Worm (Caenorhabditis elegans) whole organism, L4 larva: ENCODE results near the gene cyp-35A2.

Experiments
- F10B5.3 ChIP-seq: sonication (generic microtip); optimal IDR thresholded peaks from 2 replicates; lab custom pipeline; 2016; ENCODE audit warnings: mild to moderate bottlenecking, missing genetic modification characterization, missing compliant biosample characterization
- F37D6.2 ChIP-seq: sonication (generic microtip); optimal IDR thresholded peaks from 2 replicates; lab custom pipeline; 2016; ENCODE audit warnings: mild to moderate bottlenecking, missing genetic modification characterization, missing compliant biosample characterization
- F44E2.7 ChIP-seq: fragments of 200-800 bp; sonication (Bioruptor generic); IDR thresholded peaks from 2 replicates; pipeline ENCODE4 v2.1.2; 2022; ENCODE audit warnings: missing genetic modification characterization, missing compliant biosample characterization
- F49E8.2 ChIP-seq: sonication (generic microtip); optimal IDR thresholded peaks from 2 replicates; lab custom pipeline; 2016; ENCODE audit warnings: missing compliant biosample characterization, mild to moderate bottlenecking, missing genetic modification characterization, borderline replicate concordance
- T20F7.1 ChIP-seq: fragments of 200-800 bp; sonication (Bioruptor generic); optimal IDR thresholded peaks from 2 replicates; lab custom pipeline; 2018; ENCODE audit warnings: mild to moderate bottlenecking, missing genetic modification characterization, missing compliant biosample characterization
- Y105C5A.15 ChIP-seq: fragments of 200-800 bp; sonication (Bioruptor generic); IDR thresholded peaks from 2 replicates; pipeline ENCODE4 v1.3.6; 2022; ENCODE audit warnings: missing genetic modification characterization, missing compliant biosample characterization
- Y75B8A.6 ChIP-seq: fragments of 200-800 bp; sonication (Bioruptor generic); IDR thresholded peaks from 2 replicates; pipeline ENCODE4 v1.3.6; 2022; ENCODE audit warnings: missing genetic modification reagents, missing genetic modification characterization, missing compliant biosample characterization
- attf-4 ChIP-seq: sonication (generic microtip); optimal IDR thresholded peaks from 3 replicates; lab custom pipeline; 2017; ENCODE audit warnings: missing biosample characterization, missing genetic modification characterization
- ceh-44 ChIP-seq: fragments of 200-800 bp; sonication (Bioruptor generic); IDR thresholded peaks from 2 replicates; pipeline ENCODE4 v1.3.6; 2022; ENCODE audit warnings: missing genetic modification reagents, missing genetic modification characterization, missing compliant biosample characterization
- ceh-62 ChIP-seq: sonication (generic microtip); optimal IDR thresholded peaks from 2 replicates; lab custom pipeline; 2017; ENCODE audit warnings: missing biosample characterization, missing genetic modification characterization
- daf-16 ChIP-seq, 3 experiments: sonication (generic microtip); optimal IDR thresholded peaks; 2 replicates each; lab custom pipeline; 2016 to 2017; ENCODE audit warnings: missing genetic modification characterization in 3 of 3, missing genetic modification reagents in 3 of 3, mild to moderate bottlenecking in 2 of 3, missing compliant biosample characterization in 2 of 3, missing biosample characterization in 1 of 3, moderate library complexity in 1 of 3
- daf-8 ChIP-seq: fragments of 200-800 bp; sonication (Bioruptor generic); IDR thresholded peaks from 2 replicates; pipeline ENCODE4 v1.3.6; 2022; ENCODE audit warnings: missing genetic modification characterization, missing compliant biosample characterization
- dmd-6 ChIP-seq: fragments of 200-800 bp; sonication (Bioruptor generic); IDR thresholded peaks from 2 replicates; pipeline ENCODE4 v1.3.6; 2022; ENCODE audit warnings: missing genetic modification reagents, missing genetic modification characterization, missing compliant biosample characterization
- dve-1 ChIP-seq: sonication (generic microtip); optimal IDR thresholded peaks from 2 replicates; lab custom pipeline; 2017; ENCODE audit warnings: antibody characterized with exemption, mild to moderate bottlenecking, missing genetic modification characterization, missing compliant biosample characterization; ENCODE audit not compliant: insufficient read depth
- egl-27 ChIP-seq: sonication (generic microtip); optimal IDR thresholded peaks from 3 replicates; lab custom pipeline; 2017; ENCODE audit warnings: missing biosample characterization, missing genetic modification reagents, missing genetic modification characterization
- egl-43 ChIP-seq: fragments of 200-800 bp; sonication (Bioruptor generic); IDR thresholded peaks from 2 replicates; pipeline ENCODE4 v1.3.6; 2022; ENCODE audit warnings: missing genetic modification reagents, missing genetic modification characterization, missing compliant biosample characterization
- hlh-11 ChIP-seq: fragments of 200-800 bp; sonication (Bioruptor generic); optimal IDR thresholded peaks from 2 replicates; lab custom pipeline; 2018; ENCODE audit warnings: mild to moderate bottlenecking, missing genetic modification characterization, missing compliant biosample characterization
- lim-7 ChIP-seq: fragments of 200-800 bp; sonication (Bioruptor generic); IDR thresholded peaks from 2 replicates; pipeline ENCODE4 v1.3.6; 2022; ENCODE audit warnings: missing genetic modification characterization, missing compliant biosample characterization
- lin-1 ChIP-seq: fragments of 200-800 bp; sonication (Bioruptor generic); IDR thresholded peaks from 2 replicates; pipeline ENCODE4 v1.3.6; 2022; ENCODE audit warnings: missing genetic modification reagents, missing genetic modification characterization, missing compliant biosample characterization
- lin-13 ChIP-seq: fragments of 150-350 bp; optimal IDR thresholded peaks from 2 replicates; lab custom pipeline; 2014; ENCODE audit warnings: missing biosample characterization, missing genetic modification reagents, missing genetic modification characterization
- lir-3 ChIP-seq: sonication (generic microtip); optimal IDR thresholded peaks from 2 replicates; lab custom pipeline; 2016; ENCODE audit warnings: mild to moderate bottlenecking, missing genetic modification characterization, missing compliant biosample characterization
- lsy-2 ChIP-seq, 2 experiments: fragments of 150-350 bp in 1 of 2; sonication (generic microtip) in 1 of 2; optimal IDR thresholded peaks; 2 replicates each; lab custom pipeline; 2014 to 2017; ENCODE audit warnings: missing biosample characterization in 2 of 2, missing genetic modification characterization in 2 of 2
- mdl-1 ChIP-seq, 2 experiments: fragments of 150-350 bp in 1 of 2; sonication (generic microtip) in 1 of 2; optimal IDR thresholded peaks; 2 replicates each; lab custom pipeline; 2014 to 2017; ENCODE audit warnings: missing biosample characterization in 2 of 2, missing genetic modification characterization in 2 of 2
- mep-1 ChIP-seq: fragments of 150-350 bp; sonication (generic microtip); optimal IDR thresholded peaks from 3 replicates; lab custom pipeline; 2014; ENCODE audit warnings: missing biosample characterization, missing genetic modification characterization
- mxl-3 ChIP-seq: fragments of 200-800 bp; sonication (Bioruptor generic); optimal IDR thresholded peaks from 2 replicates; lab custom pipeline; 2018; ENCODE audit warnings: mild to moderate bottlenecking, missing genetic modification characterization, missing compliant biosample characterization
- nhr-10 ChIP-seq: fragments of 150-350 bp; optimal IDR thresholded peaks from 2 replicates; lab custom pipeline; 2014; ENCODE audit warnings: missing biosample characterization, missing genetic modification characterization
- nhr-102 ChIP-seq: sonication (generic microtip); optimal IDR thresholded peaks from 2 replicates; lab custom pipeline; 2016; ENCODE audit warnings: mild to moderate bottlenecking, missing genetic modification characterization, moderate library complexity, missing compliant biosample characterization
- nhr-11 ChIP-seq: fragments of 150-350 bp; optimal IDR thresholded peaks from 2 replicates; lab custom pipeline; 2014; ENCODE audit warnings: missing biosample characterization, missing genetic modification characterization
- nhr-25 ChIP-seq: sonication (generic microtip); optimal IDR thresholded peaks from 2 replicates; lab custom pipeline; 2017; ENCODE audit warnings: missing genetic modification characterization, mild to moderate bottlenecking, missing compliant biosample characterization, antibody characterized with exemption, moderate library complexity, borderline replicate concordance; ENCODE audit not compliant: insufficient read depth
- nhr-42 ChIP-seq: fragments of 200-800 bp; sonication (Bioruptor generic); IDR thresholded peaks from 2 replicates; pipeline ENCODE4 v1.3.6; 2022; ENCODE audit warnings: missing genetic modification characterization, missing compliant biosample characterization
- nhr-6 ChIP-seq: fragments of 150-350 bp; optimal IDR thresholded peaks from 2 replicates; lab custom pipeline; 2014; ENCODE audit warnings: missing biosample characterization, missing genetic modification characterization
- pqm-1 ChIP-seq: sonication (generic microtip); optimal IDR thresholded peaks from 2 replicates; lab custom pipeline; 2017; ENCODE audit warnings: missing biosample characterization, missing genetic modification characterization
- saeg-2 ChIP-seq: fragments of 200-800 bp; sonication (Bioruptor generic); IDR thresholded peaks from 2 replicates; pipeline ENCODE4 v1.3.6; 2022; ENCODE audit warnings: missing genetic modification reagents, missing genetic modification characterization, missing compliant biosample characterization
- set-16 ChIP-seq: fragments of 200-800 bp; sonication (Bioruptor generic); IDR thresholded peaks from 2 replicates; pipeline ENCODE4 v1.3.6; 2022; ENCODE audit warnings: missing genetic modification reagents, missing genetic modification characterization, missing compliant biosample characterization
- snpc-4 ChIP-seq: fragments of 150-350 bp; optimal IDR thresholded peaks from 2 replicates; lab custom pipeline; 2014; ENCODE audit warnings: missing biosample characterization, missing genetic modification characterization
- spr-1 ChIP-seq: sonication (generic microtip); optimal IDR thresholded peaks from 2 replicates; lab custom pipeline; 2016; ENCODE audit warnings: mild to moderate bottlenecking, missing genetic modification characterization, missing compliant biosample characterization
- unc-130 ChIP-seq: sonication (generic microtip); optimal IDR thresholded peaks from 2 replicates; lab custom pipeline; 2016; ENCODE audit warnings: missing genetic modification reagents, missing genetic modification characterization, missing compliant biosample characterization
- unc-62 ChIP-seq, 3 experiments: fragments of 150-350 bp in 1 of 3; sonication (generic microtip); optimal IDR thresholded peaks in 2 of 3; peaks in 1 of 3; 1 replicate in 1 of 3; 2 replicates in 2 of 3; lab custom pipeline; 2014 to 2017; ENCODE audit warnings: missing biosample characterization in 3 of 3, missing genetic modification characterization in 3 of 3, missing genetic modification reagents in 3 of 3, missing genotype in 1 of 3
- zfp-2 ChIP-seq: sonication (generic microtip); optimal IDR thresholded peaks from 2 replicates; lab custom pipeline; 2016; ENCODE audit warnings: mild to moderate bottlenecking, missing genetic modification characterization, missing compliant biosample characterization
- zip-11 ChIP-seq: fragments of 200-800 bp; sonication (Bioruptor generic); IDR thresholded peaks from 2 replicates; pipeline ENCODE4 v1.3.6; 2022; ENCODE audit warnings: missing genetic modification characterization, missing compliant biosample characterization
- zip-2 ChIP-seq: fragments of 150-350 bp; optimal IDR thresholded peaks from 2 replicates; lab custom pipeline; 2014; ENCODE audit warnings: missing biosample characterization, missing genetic modification characterization
- ztf-7 ChIP-seq: fragments of 150-350 bp; optimal IDR thresholded peaks from 2 replicates; lab custom pipeline; 2014; ENCODE audit warnings: missing biosample characterization, missing genetic modification characterization

Gene cyp-35A2

ce11 chrV:7400588-7400987, 36.6 kb upstream of the cyp-35A2 start, which contains the start of gene srx-60:
Gene srx-60 (plus strand): TSS chrV:7400888.
- TF ChIP-seq daf-8 (GFP tag; lab: Robert Waterston, UW) (no peak), lsy-2 (tag; optimal IDR thresholded peaks at IDR 0.05; lab: Kevin White, UChicago) (no peak)

- no peak for TF ChIP-seq ceh-44
- no peak for TF ChIP-seq nhr-42 (GFP tag; lab: Robert Waterston, UW)
- no peak for TF ChIP-seq ztf-7 (tag; lab: Kevin White, UChicago)
- no peak for TF ChIP-seq nhr-102 (tag; lab: Kevin White, UChicago)
- no peak for TF ChIP-seq F49E8.2 (tag; lab: Kevin White, UChicago)
- no peak for TF ChIP-seq unc-130 (GFP tag; lab: Kevin White, UChicago)
- no peak for TF ChIP-seq F37D6.2
- TF ChIP-seq unc-62 (GFP tag; optimal IDR thresholded peaks at IDR 0.05 in 1 of 2; lab: Kevin White, UChicago) = no peak
- TF ChIP-seq unc-62 (tag; optimal IDR thresholded peaks at IDR 0.05; lab: Kevin White, UChicago) = no peak
- TF ChIP-seq zip-11 (GFP tag; lab: Robert Waterston, UW) = no peak
- TF ChIP-seq Y75B8A.6 (GFP tag; lab: Robert Waterston, UW) = no peak
- no peak for TF ChIP-seq attf-4 (tag; lab: Kevin White, UChicago)
- TF ChIP-seq egl-43 (GFP tag; lab: Robert Waterston, UW) = no peak
- no peak for TF ChIP-seq nhr-25 (tag; lab: Kevin White, UChicago)
- TF ChIP-seq lir-3 (tag; lab: Kevin White, UChicago) = no peak
- no peak for TF ChIP-seq zip-2 (tag; lab: Kevin White, UChicago)
Measured at ce11 chrV:7400095-7400494, 36.1 kb upstream of the cyp-35A2 start, which contains the start of gene cnc-9. Gene cnc-9 (minus strand): TSS chrV:7400195.

ce11 chrV:7399202-7399601, 35.2 kb upstream of the cyp-35A2 start, which contains the start of gene gst-41:
Gene gst-41 (minus strand): TSS chrV:7399302.
- TF ChIP-seq T20F7.1 (GFP tag; lab: Kevin White, UChicago) (no peak), lsy-2 (tag; optimal IDR thresholded peaks at IDR 0.05; lab: Kevin White, UChicago) (no peak), ztf-7 (tag; lab: Kevin White, UChicago) (no peak), egl-27 (tag; lab: Kevin White, UChicago) (no peak), ceh-62 (tag; lab: Kevin White, UChicago) (no peak), nhr-10 (tag; lab: Kevin White, UChicago) (no peak), nhr-102 (tag; lab: Kevin White, UChicago) (no peak), snpc-4 (tag; lab: Kevin White, UChicago) (no peak), mdl-1 (tag; optimal IDR thresholded peaks at IDR 0.05; lab: Kevin White, UChicago) (no peak), hlh-11 (tag; lab: Kevin White, UChicago) (no peak), F10B5.3 (tag; lab: Kevin White, UChicago) (no peak), lin-13 (no peak), spr-1 (no peak), set-16 (no peak), mep-1 (tag; lab: Kevin White, UChicago) (no peak), egl-43 (GFP tag; lab: Robert Waterston, UW) (no peak)
- TF ChIP-seq, all 104 proteins: peak for 0

ce11 chrV:7395359-7395758, 31.4 kb upstream of the cyp-35A2 start, which contains the start of gene srx-9:
Gene srx-9 (minus strand): TSS chrV:7395459.
- TF ChIP-seq F44E2.7 (GFP tag; lab: Robert Waterston, UW) = no peak
- TF ChIP-seq unc-62 (GFP tag; optimal IDR thresholded peaks at IDR 0.05 in 1 of 2; lab: Kevin White, UChicago) = peak in 1 of 2 experiments; percentile 2
- no peak for TF ChIP-seq unc-62 (tag; optimal IDR thresholded peaks at IDR 0.05; lab: Kevin White, UChicago)

ce11 chrV:7391933-7392332, 28.0 kb upstream of the cyp-35A2 start, which contains the start of gene fbxa-105:
Gene fbxa-105 (minus strand): TSS chrV:7392029.
- TF ChIP-seq nhr-6 = no peak
- no peak for TF ChIP-seq daf-16 (GFP tag; optimal IDR thresholded peaks at IDR 0.05; lab: Kevin White, UChicago)
- peak; percentile 59 for TF ChIP-seq daf-16 (tag; optimal IDR thresholded peaks at IDR 0.05; lab: Kevin White, UChicago)
- no peak for TF ChIP-seq Y105C5A.15
- TF ChIP-seq spr-1 = no peak
- TF ChIP-seq zip-11 (GFP tag; lab: Robert Waterston, UW) = no peak
- no peak for TF ChIP-seq mxl-3 (GFP tag; lab: Kevin White, UChicago)
- TF ChIP-seq lim-7 (GFP tag; lab: Robert Waterston, UW) = no peak
- TF ChIP-seq dve-1 (tag; lab: Kevin White, UChicago) = peak; percentile 24
- TF ChIP-seq saeg-2 = no peak
- TF ChIP-seq nhr-42 (GFP tag; lab: Robert Waterston, UW) = no peak
- TF ChIP-seq lin-1 (GFP tag; lab: Robert Waterston, UW) = no peak
- TF ChIP-seq nhr-11 (tag; lab: Kevin White, UChicago) = no peak
- no peak for TF ChIP-seq ztf-7 (tag; lab: Kevin White, UChicago)
- TF ChIP-seq zfp-2 (tag; lab: Kevin White, UChicago) = no peak
- no peak for TF ChIP-seq F10B5.3 (tag; lab: Kevin White, UChicago)
- TF ChIP-seq pqm-1 (tag; lab: Kevin White, UChicago) = peak; percentile 77
- no peak; the same call in 1 of the 2 replicates for TF ChIP-seq dmd-6
- no peak for TF ChIP-seq T20F7.1 (GFP tag; lab: Kevin White, UChicago)
